Fruit fly (Drosophila melanogaster) whole organism, embryonic: ENCODE measurements around the gene kay.

Source experiments
- BEAF-32 ChIP-seq: fragments of 200-800 bp; sonication (Bioruptor generic); optimal IDR thresholded peaks from 3 replicates; lab custom pipeline; 2017; ENCODE audit warnings: missing biosample characterization, missing genetic modification characterization, mild to moderate bottlenecking, moderate library complexity, missing genetic modification reagents
- CG12236 ChIP-seq: fragments of 200-800 bp; sonication (Bioruptor generic); optimal IDR thresholded peaks from 2 replicates; lab custom pipeline; 2016; ENCODE audit warnings: missing biosample characterization, missing genetic modification characterization
- CG12659 ChIP-seq: fragments of 200-800 bp; sonication (Bioruptor generic); optimal IDR thresholded peaks from 3 replicates; lab custom pipeline; 2017; ENCODE audit warnings: mild to moderate bottlenecking, missing biosample characterization, missing genetic modification reagents, missing genetic modification characterization
- CG14710 ChIP-seq: fragments of 200-800 bp; sonication (Bioruptor generic); optimal IDR thresholded peaks from 3 replicates; lab custom pipeline; 2019; ENCODE audit warnings: missing biosample characterization, mild to moderate bottlenecking, missing genetic modification characterization, moderate library complexity
- CG17186 ChIP-seq: fragments of 200-800 bp; sonication (Bioruptor generic); optimal IDR thresholded peaks from 3 replicates; lab custom pipeline; 2017; ENCODE audit warnings: missing biosample characterization, missing genetic modification reagents, missing genetic modification characterization
- CG17802 ChIP-seq: fragments of 200-800 bp; sonication (Bioruptor generic); optimal IDR thresholded peaks from 2 replicates; lab custom pipeline; 2018; ENCODE audit warnings: missing biosample characterization, mild to moderate bottlenecking, missing genetic modification characterization, moderate library complexity
- CG18599 ChIP-seq: fragments of 200-800 bp; sonication (Bioruptor generic); optimal IDR thresholded peaks from 3 replicates; lab custom pipeline; 2017; ENCODE audit warnings: missing biosample characterization, missing genetic modification characterization, mild to moderate bottlenecking, moderate library complexity, missing genetic modification reagents
- CG18764 ChIP-seq: fragments of 200-800 bp; sonication (Bioruptor generic); optimal IDR thresholded peaks from 3 replicates; lab custom pipeline; 2016; ENCODE audit warnings: missing biosample characterization, missing genetic modification characterization
- CG2116 ChIP-seq: fragments of 200-800 bp; sonication (Bioruptor generic); optimal IDR thresholded peaks from 3 replicates; lab custom pipeline; 2018; ENCODE audit warnings: missing biosample characterization, mild to moderate bottlenecking, missing genetic modification characterization
- CG2889 ChIP-seq: fragments of 200-800 bp; sonication (Bioruptor generic); IDR thresholded peaks from 3 replicates; pipeline ENCODE4 v1.3.6; 2022; ENCODE audit warnings: missing biosample characterization, missing genetic modification characterization
- CG34224 ChIP-seq: fragments of 200-800 bp; sonication (Bioruptor generic); IDR thresholded peaks from 3 replicates; pipeline ENCODE4 v1.3.6; 2022; ENCODE audit warnings: missing biosample characterization, missing genetic modification characterization; ENCODE audit not compliant: partially characterized antibody
- CG3847 ChIP-seq: fragments of 200-800 bp; sonication (Bioruptor generic); IDR thresholded peaks from 2 replicates; pipeline ENCODE4 v1.3.6; 2022; ENCODE audit warnings: missing biosample characterization, missing genetic modification characterization
- CG4854 ChIP-seq: fragments of 200-800 bp; sonication (Bioruptor generic); optimal IDR thresholded peaks from 2 replicates; lab custom pipeline; 2016; ENCODE audit warnings: missing biosample characterization, missing genetic modification characterization, inconsistent platforms
- CG6765 ChIP-seq: fragments of 200-800 bp; sonication (Bioruptor generic); optimal IDR thresholded peaks from 3 replicates; lab custom pipeline; 2017; ENCODE audit warnings: missing biosample characterization, mild to moderate bottlenecking, missing genetic modification characterization
- CG6791 ChIP-seq: fragments of 200-800 bp; sonication (Bioruptor generic); IDR thresholded peaks from 3 replicates; pipeline ENCODE4 v1.3.6; 2022; ENCODE audit warnings: missing biosample characterization, missing genetic modification characterization; ENCODE audit not compliant: partially characterized antibody
- CG7963 ChIP-seq: fragments of 200-800 bp; sonication (Bioruptor generic); IDR thresholded peaks from 3 replicates; pipeline ENCODE4 v1.3.6; 2022; ENCODE audit warnings: missing biosample characterization, missing genetic modification characterization; ENCODE audit not compliant: partially characterized antibody
- CG9215 ChIP-seq: fragments of 200-800 bp; sonication (Bioruptor generic); IDR thresholded peaks from 2 replicates; pipeline ENCODE4 v1.3.6; 2022; ENCODE audit warnings: missing biosample characterization, missing genetic modification characterization
- D19B ChIP-seq: fragments of 200-800 bp; sonication (Bioruptor generic); optimal IDR thresholded peaks from 2 replicates; lab custom pipeline; 2017; ENCODE audit warnings: missing biosample characterization, mild to moderate bottlenecking, missing genetic modification characterization
- Doc3 ChIP-seq: fragments of 200-800 bp; sonication (Bioruptor generic); IDR thresholded peaks from 3 replicates; pipeline ENCODE4 v1.3.6; 2022; ENCODE audit warnings: missing biosample characterization, missing genetic modification characterization; ENCODE audit not compliant: partially characterized antibody
- E2f1 ChIP-seq: fragments of 200-800 bp; sonication (Bioruptor generic); IDR thresholded peaks from 2 replicates; pipeline ENCODE4 v1.3.6; 2022; ENCODE audit warnings: missing biosample characterization, missing genetic modification characterization
- E2f2 ChIP-seq: fragments of 200-800 bp; sonication (Bioruptor generic); IDR thresholded peaks from 2 replicates; pipeline ENCODE4 v1.3.6; 2022; ENCODE audit warnings: missing biosample characterization, missing genetic modification characterization
- HLH3B ChIP-seq: fragments of 200-800 bp; sonication (Bioruptor generic); IDR thresholded peaks from 2 replicates; pipeline ENCODE4 v1.3.6; 2022; ENCODE audit warnings: missing biosample characterization, missing genetic modification characterization
- HLH4C ChIP-seq: fragments of 200-800 bp; sonication (Bioruptor generic); IDR thresholded peaks from 3 replicates; pipeline ENCODE4 v1.3.6; 2022; ENCODE audit warnings: missing biosample characterization, missing genetic modification characterization; ENCODE audit not compliant: partially characterized antibody
- HmgZ ChIP-seq: fragments of 200-800 bp; sonication (Bioruptor generic); optimal IDR thresholded peaks from 2 replicates; lab custom pipeline; 2018; ENCODE audit warnings: missing biosample characterization, mild to moderate bottlenecking, missing genetic modification characterization
- Myb ChIP-seq: fragments of 200-800 bp; sonication (Bioruptor generic); optimal IDR thresholded peaks from 2 replicates; lab custom pipeline; 2016; ENCODE audit warnings: missing biosample characterization, missing genetic modification characterization
- Neu2 ChIP-seq: fragments of 200-800 bp; sonication (Bioruptor generic); optimal IDR thresholded peaks from 3 replicates; lab custom pipeline; 2016; ENCODE audit warnings: missing biosample characterization, missing genetic modification characterization, borderline replicate concordance
- Opbp ChIP-seq: fragments of 200-800 bp; sonication (Bioruptor generic); IDR thresholded peaks from 3 replicates; pipeline ENCODE4 v1.3.6; 2022; ENCODE audit warnings: missing biosample characterization, missing genetic modification characterization; ENCODE audit not compliant: partially characterized antibody
- Scr ChIP-seq: fragments of 200-800 bp; sonication (Bioruptor generic); IDR thresholded peaks from 2 replicates; pipeline ENCODE4 v1.3.6; 2022; ENCODE audit warnings: missing biosample characterization, missing genetic modification characterization; ENCODE audit not compliant: partially characterized antibody
- Sry-β ChIP-seq: fragments of 200-800 bp; sonication (Bioruptor generic); optimal IDR thresholded peaks from 2 replicates; lab custom pipeline; 2018; ENCODE audit warnings: missing biosample characterization, mild to moderate bottlenecking, missing genetic modification characterization, moderate library complexity
- Sry-δ ChIP-seq: fragments of 200-800 bp; sonication (Bioruptor generic); optimal IDR thresholded peaks from 2 replicates; lab custom pipeline; 2016; ENCODE audit warnings: missing biosample characterization, missing genetic modification characterization
- bbx ChIP-seq: fragments of 200-800 bp; sonication (Bioruptor generic); IDR thresholded peaks from 2 replicates; pipeline ENCODE4 v1.3.6; 2022; ENCODE audit warnings: missing biosample characterization, missing genetic modification characterization; ENCODE audit not compliant: partially characterized antibody
- chinmo ChIP-seq: fragments of 200-800 bp; sonication (Bioruptor generic); IDR thresholded peaks from 4 replicates; pipeline ENCODE4 v1.3.6; 2022; ENCODE audit warnings: missing biosample characterization, missing genetic modification characterization; ENCODE audit not compliant: partially characterized antibody
- cwo ChIP-seq: fragments of 200-800 bp; sonication (Bioruptor generic); optimal IDR thresholded peaks from 3 replicates; lab custom pipeline; 2017; ENCODE audit warnings: missing biosample characterization, missing genetic modification characterization, mild to moderate bottlenecking, moderate library complexity, missing genetic modification reagents
- dm ChIP-seq: fragments of 200-800 bp; sonication (Bioruptor generic); optimal IDR thresholded peaks from 3 replicates; lab custom pipeline; 2016; ENCODE audit warnings: missing biosample characterization, missing genetic modification characterization
- fu2 ChIP-seq: fragments of 200-800 bp; sonication (Bioruptor generic); optimal IDR thresholded peaks from 2 replicates; lab custom pipeline; 2016; ENCODE audit warnings: missing biosample characterization, missing genetic modification characterization
- hb ChIP-seq: fragments of 200-800 bp; sonication (Bioruptor generic); IDR thresholded peaks from 3 replicates; pipeline ENCODE4 v1.3.6; 2022; ENCODE audit warnings: missing biosample characterization, missing genetic modification characterization; ENCODE audit not compliant: partially characterized antibody
- inv ChIP-seq: fragments of 200-800 bp; sonication (Bioruptor generic); IDR thresholded peaks from 2 replicates; pipeline ENCODE4 v1.3.6; 2022; ENCODE audit warnings: missing biosample characterization, missing genetic modification characterization; ENCODE audit not compliant: partially characterized antibody
- jumu ChIP-seq: fragments of 200-800 bp; sonication (Bioruptor generic); optimal IDR thresholded peaks from 3 replicates; lab custom pipeline; 2016; ENCODE audit warnings: missing biosample characterization, missing genetic modification characterization
- phol ChIP-seq: fragments of 200-800 bp; sonication (Bioruptor generic); optimal IDR thresholded peaks from 3 replicates; lab custom pipeline; 2018; ENCODE audit warnings: missing biosample characterization, mild to moderate bottlenecking, missing genetic modification characterization, moderate library complexity
- sob ChIP-seq: fragments of 200-800 bp; sonication (Bioruptor generic); IDR thresholded peaks from 2 replicates; pipeline ENCODE4 v1.3.6; 2022; ENCODE audit warnings: missing biosample characterization, missing genetic modification characterization
- tna ChIP-seq: fragments of 200-800 bp; sonication (Bioruptor generic); IDR thresholded peaks from 2 replicates; pipeline ENCODE4 v1.3.6; 2022; ENCODE audit warnings: missing biosample characterization, missing genetic modification characterization; ENCODE audit not compliant: partially characterized antibody
- trem ChIP-seq: fragments of 200-800 bp; optimal IDR thresholded peaks from 3 replicates; lab custom pipeline; 2019; ENCODE audit warnings: missing biosample characterization, mild to moderate bottlenecking, missing genetic modification characterization, moderate library complexity
- unc-4 ChIP-seq: fragments of 200-800 bp; sonication (Bioruptor generic); IDR thresholded peaks from 2 replicates; pipeline ENCODE4 v1.3.6; 2022; ENCODE audit warnings: missing biosample characterization, missing genetic modification characterization; ENCODE audit not compliant: partially characterized antibody

Gene kay

dm6 chr3R:29802753-29803313 lies 37.0 kb downstream of the kay start, which contains the start of the genes Etfb and CG7789 (continued):
- TF ChIP-seq D19B (GFP tag; lab: Kevin White, UChicago) (no peak), CG4854 (GFP tag; lab: Kevin White, UChicago) (peak; percentile 24)

- TF ChIP-seq dm (GFP tag; lab: Kevin White, UChicago): peak; percentile 34
- TF ChIP-seq Sry-β (GFP tag; lab: Kevin White, UChicago): peak; percentile 62
- TF ChIP-seq CG14710 (tag; lab: Kevin White, UChicago): peak; percentile 50
- TF ChIP-seq CG6791 (GFP tag; lab: Robert Waterston, UW): 0 out of 3 replicates have a peak, but pooled peaks have one; percentile 44
- no peak for TF ChIP-seq CG18764 (GFP tag; lab: Kevin White, UChicago)
- TF ChIP-seq Myb (GFP tag; lab: Kevin White, UChicago): peak; percentile 93
- TF ChIP-seq HLH3B (GFP tag; lab: Robert Waterston, UW): no peak
- TF ChIP-seq CG17186 (GFP tag; lab: Kevin White, UChicago): peak; percentile 6
- peak; percentile 58 for TF ChIP-seq CG34224 (GFP tag; lab: Robert Waterston, UW)
- TF ChIP-seq E2f1 (GFP tag; lab: Robert Waterston, UW): peak; percentile 8; the same call in 1 of the 2 replicates
- peak; percentile 38; the same call in 1 of the 2 replicates for TF ChIP-seq CG3847 (GFP tag; lab: Robert Waterston, UW)
- peak; percentile 71 for TF ChIP-seq unc-4
- peak; percentile 80 for TF ChIP-seq CG9215 (GFP tag; lab: Robert Waterston, UW)
- TF ChIP-seq E2f2: peak; percentile 85
- peak; percentile 55; the same call in 1 of the 3 replicates for TF ChIP-seq hb
- TF ChIP-seq CG2889 (GFP tag; lab: Robert Waterston, UW): no peak
- TF ChIP-seq CG7963: peak; percentile 61; the same call in 1 of the 3 replicates
- peak; percentile 15 for TF ChIP-seq phol (tag; lab: Kevin White, UChicago)
- peak; percentile 29; the same call in 1 of the 2 replicates for TF ChIP-seq tna
- TF ChIP-seq chinmo (GFP tag; lab: Robert Waterston, UW): 0 out of 4 replicates have a peak, but pooled peaks have one; percentile 64
- TF ChIP-seq Doc3: 0 out of 3 replicates have a peak, but pooled peaks have one; percentile 42
- peak; percentile 28 for TF ChIP-seq fu2 (GFP tag; lab: Kevin White, UChicago)
- TF ChIP-seq jumu (GFP tag; lab: Kevin White, UChicago): peak; percentile 62
- TF ChIP-seq Neu2: no peak
- TF ChIP-seq inv (GFP tag; lab: Robert Waterston, UW): peak; percentile 70
- no peak for TF ChIP-seq CG17802 (tag; lab: Kevin White, UChicago)
- TF ChIP-seq cwo (GFP tag; lab: Kevin White, UChicago): no peak
- TF ChIP-seq Sry-δ (GFP tag; lab: Kevin White, UChicago): peak; percentile 87
- peak; percentile 68 for TF ChIP-seq bbx (GFP tag; lab: Robert Waterston, UW)
- TF ChIP-seq CG12236 (GFP tag; lab: Kevin White, UChicago): no peak
- peak; percentile 99 for TF ChIP-seq CG2116
- TF ChIP-seq Opbp (GFP tag; lab: Robert Waterston, UW): peak; percentile 62
- peak; percentile 72 for TF ChIP-seq Scr (GFP tag; lab: Robert Waterston, UW)
- TF ChIP-seq HmgZ (tag; lab: Kevin White, UChicago): peak; percentile 15
- TF ChIP-seq sob (GFP tag; lab: Robert Waterston, UW): no peak
- peak; percentile 21 for TF ChIP-seq CG12659 (GFP tag; lab: Kevin White, UChicago)
- no peak for TF ChIP-seq CG18599 (GFP tag; lab: Kevin White, UChicago)
- peak; percentile 30; the same call in 2 of the 3 replicates for TF ChIP-seq HLH4C (GFP tag; lab: Robert Waterston, UW)
- TF ChIP-seq CG6765 (GFP tag; lab: Kevin White, UChicago): no peak
- peak; percentile 12 for TF ChIP-seq trem (tag; lab: Kevin White, UChicago)
- TF ChIP-seq BEAF-32 (GFP tag; lab: Kevin White, UChicago): peak; percentile 82
Measured at dm6 chr3R:29806682-29807393, 41.0 kb downstream of the kay start, which contains the start of the genes ca and ncd. ca (plus strand) TSS chr3R:29806811. ncd (minus strand) TSS chr3R:29807127.
